Worm (Caenorhabditis elegans) whole organism, L4 larva: ENCODE results near the gene flp-27.

Experiments
- F10B5.3 ChIP-seq: sonication (generic microtip); optimal IDR thresholded peaks from 2 replicates; lab custom pipeline; 2016; ENCODE audit warnings: mild to moderate bottlenecking, missing genetic modification characterization, missing compliant biosample characterization
- F26F4.8 ChIP-seq: fragments of 200-800 bp; sonication (Bioruptor generic); conservative IDR thresholded peaks from 2 replicates; pipeline ENCODE4 v1.3.6; 2022; ENCODE audit warnings: missing genetic modification characterization, missing compliant biosample characterization
- T20F7.1 ChIP-seq: fragments of 200-800 bp; sonication (Bioruptor generic); optimal IDR thresholded peaks from 2 replicates; lab custom pipeline; 2018; ENCODE audit warnings: mild to moderate bottlenecking, missing genetic modification characterization, missing compliant biosample characterization
- Y48G9A.11 ChIP-seq: fragments of 200-800 bp; sonication (Bioruptor generic); IDR thresholded peaks from 2 replicates; pipeline ENCODE4 v1.3.6; 2022; ENCODE audit warnings: missing genetic modification reagents, missing genetic modification characterization, missing compliant biosample characterization
- ZK546.5 ChIP-seq, 2 experiments: sonication (generic microtip); optimal IDR thresholded peaks; 2 replicates each; lab custom pipeline; 2017; ENCODE audit warnings: missing biosample characterization in 2 of 2, missing genetic modification characterization in 2 of 2
- ama-1 ChIP-seq: fragments of 150-350 bp; optimal IDR thresholded peaks from 2 replicates; lab custom pipeline; 2014; ENCODE audit warnings: inconsistent platforms, mixed read lengths
- arid-1 ChIP-seq: fragments of 200-800 bp; sonication (Bioruptor generic); conservative IDR thresholded peaks from 2 replicates; pipeline ENCODE4 v1.3.6; 2022; ENCODE audit warnings: missing genetic modification reagents, missing genetic modification characterization, missing compliant biosample characterization
- ceh-32 ChIP-seq: sonication (generic microtip); optimal IDR thresholded peaks from 2 replicates; lab custom pipeline; 2016; ENCODE audit warnings: mild to moderate bottlenecking, missing genetic modification characterization, missing compliant biosample characterization; ENCODE audit not compliant: poor library complexity
- ceh-82 ChIP-seq: sonication (generic microtip); optimal IDR thresholded peaks from 2 replicates; lab custom pipeline; 2017; ENCODE audit warnings: missing biosample characterization, missing genetic modification characterization
- cey-2 ChIP-seq: sonication (generic microtip); optimal IDR thresholded peaks from 3 replicates; lab custom pipeline; 2017; ENCODE audit warnings: missing genetic modification characterization, mild to moderate bottlenecking, missing compliant biosample characterization, antibody characterized with exemption, borderline replicate concordance; ENCODE audit not compliant: insufficient read depth
- dve-1 ChIP-seq: sonication (generic microtip); optimal IDR thresholded peaks from 2 replicates; lab custom pipeline; 2017; ENCODE audit warnings: antibody characterized with exemption, mild to moderate bottlenecking, missing genetic modification characterization, missing compliant biosample characterization; ENCODE audit not compliant: insufficient read depth
- fos-1 ChIP-seq: fragments of 150-350 bp; optimal IDR thresholded peaks from 2 replicates; lab custom pipeline; 2014; ENCODE audit warnings: missing biosample characterization, missing genetic modification characterization
- hif-1 ChIP-seq, 2 experiments: sonication (generic microtip); optimal IDR thresholded peaks; 2 replicates each; lab custom pipeline; 2016 to 2017; ENCODE audit warnings: missing compliant biosample characterization in 2 of 2, missing genetic modification characterization in 2 of 2, missing genetic modification reagents in 2 of 2, missing genotype in 2 of 2, mild to moderate bottlenecking in 1 of 2
- hlh-11 ChIP-seq: fragments of 200-800 bp; sonication (Bioruptor generic); optimal IDR thresholded peaks from 2 replicates; lab custom pipeline; 2018; ENCODE audit warnings: mild to moderate bottlenecking, missing genetic modification characterization, missing compliant biosample characterization
- hlh-30 ChIP-seq: sonication (generic microtip); optimal IDR thresholded peaks from 2 replicates; lab custom pipeline; 2017; ENCODE audit warnings: antibody characterized with exemption, mild to moderate bottlenecking, missing genetic modification characterization, missing compliant biosample characterization; ENCODE audit not compliant: insufficient read depth
- hmg-1.1 ChIP-seq: fragments of 200-800 bp; sonication (Bioruptor generic); IDR thresholded peaks from 2 replicates; pipeline ENCODE4 v1.3.6; 2022; ENCODE audit warnings: missing genetic modification reagents, missing genetic modification characterization, missing compliant biosample characterization
- lin-13 ChIP-seq: fragments of 150-350 bp; optimal IDR thresholded peaks from 2 replicates; lab custom pipeline; 2014; ENCODE audit warnings: missing biosample characterization, missing genetic modification reagents, missing genetic modification characterization
- lin-29 ChIP-seq: fragments of 200-800 bp; sonication (Bioruptor generic); IDR thresholded peaks from 2 replicates; pipeline ENCODE4 v1.3.6; 2022; ENCODE audit warnings: missing genetic modification reagents, missing genetic modification characterization, missing compliant biosample characterization
- lin-38 ChIP-seq: fragments of 200-800 bp; sonication (Bioruptor generic); IDR thresholded peaks from 2 replicates; pipeline ENCODE4 v1.3.6; 2022; ENCODE audit warnings: missing genetic modification reagents, missing genetic modification characterization, missing compliant biosample characterization
- lsy-2 ChIP-seq, 2 experiments: fragments of 150-350 bp in 1 of 2; sonication (generic microtip) in 1 of 2; optimal IDR thresholded peaks; 2 replicates each; lab custom pipeline; 2014 to 2017; ENCODE audit warnings: missing biosample characterization in 2 of 2, missing genetic modification characterization in 2 of 2
- mep-1 ChIP-seq: fragments of 150-350 bp; sonication (generic microtip); optimal IDR thresholded peaks from 3 replicates; lab custom pipeline; 2014; ENCODE audit warnings: missing biosample characterization, missing genetic modification characterization
- mes-2 ChIP-seq: sonication (generic microtip); optimal IDR thresholded peaks from 2 replicates; lab custom pipeline; 2016; ENCODE audit warnings: missing genotype, mild to moderate bottlenecking, missing genetic modification characterization, missing compliant biosample characterization; ENCODE audit not compliant: poor library complexity, severe bottlenecking
- nhr-10 ChIP-seq: fragments of 150-350 bp; optimal IDR thresholded peaks from 2 replicates; lab custom pipeline; 2014; ENCODE audit warnings: missing biosample characterization, missing genetic modification characterization
- nhr-102 ChIP-seq: sonication (generic microtip); optimal IDR thresholded peaks from 2 replicates; lab custom pipeline; 2016; ENCODE audit warnings: mild to moderate bottlenecking, missing genetic modification characterization, moderate library complexity, missing compliant biosample characterization
- nhr-11 ChIP-seq: fragments of 150-350 bp; optimal IDR thresholded peaks from 2 replicates; lab custom pipeline; 2014; ENCODE audit warnings: missing biosample characterization, missing genetic modification characterization
- nhr-111 ChIP-seq: fragments of 200-800 bp; sonication (Bioruptor generic); optimal IDR thresholded peaks from 2 replicates; lab custom pipeline; 2018; ENCODE audit warnings: mild to moderate bottlenecking, missing genetic modification characterization, missing compliant biosample characterization
- nhr-237 ChIP-seq: sonication (generic microtip); optimal IDR thresholded peaks from 2 replicates; lab custom pipeline; 2017; ENCODE audit warnings: missing biosample characterization, missing genetic modification characterization
- nhr-25 ChIP-seq: sonication (generic microtip); optimal IDR thresholded peaks from 2 replicates; lab custom pipeline; 2017; ENCODE audit warnings: missing genetic modification characterization, mild to moderate bottlenecking, missing compliant biosample characterization, antibody characterized with exemption, moderate library complexity, borderline replicate concordance; ENCODE audit not compliant: insufficient read depth
- nhr-28 ChIP-seq: fragments of 150-350 bp; optimal IDR thresholded peaks from 2 replicates; lab custom pipeline; 2014; ENCODE audit warnings: missing biosample characterization, missing genetic modification characterization
- nhr-48 ChIP-seq: sonication (generic microtip); optimal IDR thresholded peaks from 2 replicates; lab custom pipeline; 2016; ENCODE audit warnings: mild to moderate bottlenecking, missing genetic modification characterization, missing compliant biosample characterization
- nhr-6 ChIP-seq: fragments of 150-350 bp; optimal IDR thresholded peaks from 2 replicates; lab custom pipeline; 2014; ENCODE audit warnings: missing biosample characterization, missing genetic modification characterization
- nhr-77 ChIP-seq: fragments of 150-350 bp; optimal IDR thresholded peaks from 2 replicates; lab custom pipeline; 2014; ENCODE audit warnings: missing biosample characterization, missing genetic modification characterization
- php-3 ChIP-seq: fragments of 200-800 bp; sonication (Bioruptor generic); IDR thresholded peaks from 2 replicates; pipeline ENCODE4 v1.3.6; 2022; ENCODE audit warnings: missing genetic modification reagents, missing genetic modification characterization, missing compliant biosample characterization
- rbr-2 ChIP-seq: sonication (generic microtip); optimal IDR thresholded peaks from 2 replicates; lab custom pipeline; 2016; ENCODE audit warnings: missing genotype, missing genetic modification characterization, missing compliant biosample characterization
- snpc-1.2 ChIP-seq: fragments of 200-800 bp; sonication (Bioruptor generic); IDR thresholded peaks from 2 replicates; pipeline ENCODE4 v1.3.6; 2022; ENCODE audit warnings: missing genetic modification reagents, missing genetic modification characterization, missing compliant biosample characterization
- spr-1 ChIP-seq: sonication (generic microtip); optimal IDR thresholded peaks from 2 replicates; lab custom pipeline; 2016; ENCODE audit warnings: mild to moderate bottlenecking, missing genetic modification characterization, missing compliant biosample characterization
- tag-97 ChIP-seq: fragments of 200-800 bp; sonication (Bioruptor generic); IDR thresholded peaks from 2 replicates; pipeline ENCODE4 v1.3.6; 2022; ENCODE audit warnings: missing genetic modification characterization, missing compliant biosample characterization
- unc-130 ChIP-seq: sonication (generic microtip); optimal IDR thresholded peaks from 2 replicates; lab custom pipeline; 2016; ENCODE audit warnings: missing genetic modification reagents, missing genetic modification characterization, missing compliant biosample characterization
- unc-39 ChIP-seq: sonication (generic microtip); optimal IDR thresholded peaks from 2 replicates; lab custom pipeline; 2017; ENCODE audit warnings: missing biosample characterization, missing genetic modification characterization
- unc-62 ChIP-seq, 3 experiments: fragments of 150-350 bp in 1 of 3; sonication (generic microtip); optimal IDR thresholded peaks in 2 of 3; peaks in 1 of 3; 1 replicate in 1 of 3; 2 replicates in 2 of 3; lab custom pipeline; 2014 to 2017; ENCODE audit warnings: missing biosample characterization in 3 of 3, missing genetic modification characterization in 3 of 3, missing genetic modification reagents in 3 of 3, missing genotype in 1 of 3
- zfp-2 ChIP-seq: sonication (generic microtip); optimal IDR thresholded peaks from 2 replicates; lab custom pipeline; 2016; ENCODE audit warnings: mild to moderate bottlenecking, missing genetic modification characterization, missing compliant biosample characterization
- zfp-3 ChIP-seq: fragments of 200-800 bp; sonication (Bioruptor generic); conservative IDR thresholded peaks from 2 replicates; pipeline ENCODE4 v1.3.6; 2022; ENCODE audit warnings: missing genetic modification reagents, missing genetic modification characterization, missing compliant biosample characterization
- zip-2 ChIP-seq: fragments of 150-350 bp; optimal IDR thresholded peaks from 2 replicates; lab custom pipeline; 2014; ENCODE audit warnings: missing biosample characterization, missing genetic modification characterization

flp-27 gene

DNA sequence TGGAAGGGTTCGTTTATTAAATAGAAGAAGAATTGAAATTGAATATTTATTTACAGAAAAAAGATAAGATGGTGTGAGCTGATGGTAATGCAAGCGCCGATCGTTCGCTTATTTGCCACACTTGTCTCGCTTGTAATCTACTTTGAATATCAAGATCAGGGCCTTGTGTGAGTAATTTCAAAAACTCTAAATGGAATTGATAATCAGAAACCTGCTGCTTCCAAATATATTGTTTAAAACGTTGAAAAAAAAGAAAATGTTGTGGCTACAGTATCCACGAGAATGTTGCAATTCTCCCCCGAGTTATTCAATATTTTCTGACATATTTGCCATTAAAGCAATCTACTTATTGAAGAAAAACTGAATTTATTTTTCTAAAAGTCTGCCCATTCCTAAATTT lies 30.0 kb downstream of the flp-27 start:
- TF ChIP-seq zip-2 (no peak), nhr-102 (tag; lab: Kevin White, UChicago) (no peak), zfp-3 (GFP tag; lab: Robert Waterston, UW) (no peak), nhr-10 (no peak), unc-62 (GFP tag; optimal IDR thresholded peaks at IDR 0.05 in 1 of 2; lab: Kevin White, UChicago) (peak in 1 of 2 experiments; percentile 53), unc-62 (tag; optimal IDR thresholded peaks at IDR 0.05; lab: Kevin White, UChicago) (no peak), lin-29 (GFP tag; lab: Robert Waterston, UW) (no peak), nhr-48 (no peak), rbr-2 (tag; lab: Kevin White, UChicago) (no peak)

DNA sequence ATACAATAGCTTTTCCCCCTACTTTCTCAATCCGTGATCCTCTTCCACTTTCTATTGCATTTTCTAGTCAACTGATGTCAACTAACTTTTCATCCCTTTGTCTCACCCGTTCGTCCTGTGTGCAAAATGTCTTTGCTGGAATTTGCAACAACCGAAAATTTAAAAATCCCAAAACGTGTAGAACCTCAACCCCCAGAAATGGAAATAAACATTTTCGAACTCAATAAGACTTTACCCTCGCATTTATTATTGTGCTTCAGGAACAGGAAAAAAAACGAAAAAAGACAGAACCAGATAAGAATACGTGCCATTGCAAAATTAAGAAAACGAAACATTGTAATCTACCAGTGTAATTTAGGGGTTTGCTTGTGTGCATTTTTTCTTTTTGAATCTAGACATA lies 31.3 kb downstream of the flp-27 start:
- TF ChIP-seq nhr-10: no peak
- TF ChIP-seq mes-2 (tag; lab: Kevin White, UChicago): peak; percentile 4
- no peak for TF ChIP-seq fos-1
- TF ChIP-seq T20F7.1 (GFP tag; lab: Kevin White, UChicago): peak; percentile 30
- no peak for TF ChIP-seq hmg-1.1 (GFP tag; lab: Robert Waterston, UW)
- 0 out of 2 replicates have a peak, but pooled peaks have one; percentile 25 for TF ChIP-seq php-3
- TF ChIP-seq unc-39: no peak
- no peak for TF ChIP-seq nhr-48
- TF ChIP-seq lin-29 (GFP tag; lab: Robert Waterston, UW): no peak
- TF ChIP-seq lin-38: no peak
- no peak for TF ChIP-seq lsy-2 (tag; optimal IDR thresholded peaks at IDR 0.05; lab: Kevin White, UChicago)
- no peak for TF ChIP-seq F10B5.3 (tag; lab: Kevin White, UChicago)
- no peak for TF ChIP-seq ceh-32
- 0 out of 2 replicates have a peak, but pooled peaks have one; percentile 20 for TF ChIP-seq arid-1
- TF ChIP-seq F26F4.8 (GFP tag; lab: Robert Waterston, UW): no peak
- no peak for TF ChIP-seq tag-97 (GFP tag; lab: Robert Waterston, UW)
- TF ChIP-seq ama-1 (lab: Kevin White, UChicago): peak; percentile 81
- no peak for TF ChIP-seq nhr-11 (tag; lab: Kevin White, UChicago)
- TF ChIP-seq nhr-237: no peak
- TF ChIP-seq Y48G9A.11 (GFP tag; lab: Robert Waterston, UW): peak; percentile 26; the same call in 1 of the 2 replicates
- TF ChIP-seq nhr-25 (tag; lab: Kevin White, UChicago): no peak
- peak; percentile 34 for TF ChIP-seq spr-1 (tag; lab: Kevin White, UChicago)
- no peak for TF ChIP-seq hlh-30 (tag; lab: Kevin White, UChicago)
- peak; percentile 5 for TF ChIP-seq mep-1 (tag; lab: Kevin White, UChicago)
- TF ChIP-seq snpc-1.2 (GFP tag; lab: Robert Waterston, UW): 0 out of 2 replicates have a peak, but pooled peaks have one; percentile 8
- no peak for TF ChIP-seq nhr-111 (GFP tag; lab: Kevin White, UChicago)
- TF ChIP-seq rbr-2 (tag; lab: Kevin White, UChicago): no peak

DNA sequence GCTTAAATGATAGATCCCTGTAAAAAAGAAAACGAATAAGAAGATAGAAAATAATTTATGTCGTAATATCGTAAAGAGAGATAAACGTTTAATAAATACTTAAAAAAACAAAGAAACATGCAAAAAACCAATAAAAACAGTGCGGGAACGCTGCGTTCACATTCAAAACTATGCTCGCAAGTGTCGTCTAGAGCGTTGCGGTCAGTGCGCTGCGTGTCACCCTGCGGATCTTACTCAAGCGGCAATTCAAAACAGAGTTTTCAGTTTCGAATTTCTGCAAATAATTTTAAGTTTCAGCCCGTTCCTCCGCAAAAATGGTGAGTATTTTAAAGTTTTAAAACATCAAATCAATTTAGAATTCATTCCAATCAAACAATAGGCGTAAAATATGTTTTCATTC lies 34.0 kb downstream of the flp-27 start, which contains the start of the genes tiar-1 and lelo-4:
Gene tiar-1 (minus strand): TSS at position 17 of the 400 bp plus-strand sequence.
Gene lelo-4 (plus strand): TSS at position 118 of the 400 bp plus-strand sequence.
- peak; percentile 53 for TF ChIP-seq lin-38
- peak; percentile 38 for TF ChIP-seq nhr-6
- TF ChIP-seq dve-1: peak; percentile 58
- peak; percentile 18 for TF ChIP-seq zfp-2
- no peak for TF ChIP-seq ceh-82 (tag; lab: Kevin White, UChicago)
- peak in 1 of 2 experiments; percentile 84 for TF ChIP-seq ZK546.5 (tag; optimal IDR thresholded peaks at IDR 0.05; lab: Kevin White, UChicago)
- peak in 1 of 2 experiments; percentile 87 for TF ChIP-seq unc-62 (GFP tag; optimal IDR thresholded peaks at IDR 0.05 in 1 of 2; lab: Kevin White, UChicago)
- TF ChIP-seq unc-62 (tag; optimal IDR thresholded peaks at IDR 0.05; lab: Kevin White, UChicago): no peak
- peak; percentile 44 for TF ChIP-seq hlh-11 (tag; lab: Kevin White, UChicago)
- TF ChIP-seq nhr-77: no peak
- peak; percentile 47 for TF ChIP-seq ama-1 (lab: Kevin White, UChicago)
- TF ChIP-seq rbr-2 (tag; lab: Kevin White, UChicago): peak; percentile 35
- TF ChIP-seq ceh-32: no peak
- TF ChIP-seq cey-2 (tag; lab: Kevin White, UChicago): no peak
- TF ChIP-seq hlh-30 (tag; lab: Kevin White, UChicago): peak; percentile 51
- 0 out of 2 replicates have a peak, but pooled peaks have one; percentile 27 for TF ChIP-seq arid-1
- peak; percentile 9 for TF ChIP-seq unc-130
- peak; percentile 64 for TF ChIP-seq lin-13 (GFP tag; lab: Kevin White, UChicago)
- TF ChIP-seq lsy-2 (tag; optimal IDR thresholded peaks at IDR 0.05; lab: Kevin White, UChicago): peak in 1 of 2 experiments; percentile 83
- no peak for TF ChIP-seq T20F7.1 (GFP tag; lab: Kevin White, UChicago)
- peak; percentile 44; the same call in 1 of the 2 replicates for TF ChIP-seq hmg-1.1 (GFP tag; lab: Robert Waterston, UW)
- peak in 1 of 2 experiments; percentile 45 for TF ChIP-seq hif-1 (tag; optimal IDR thresholded peaks at IDR 0.05; lab: Kevin White, UChicago)
- peak; percentile 34 for TF ChIP-seq nhr-28 (tag; lab: Kevin White, UChicago)
- TF ChIP-seq mes-2 (tag; lab: Kevin White, UChicago): peak; percentile 84
